Worm (Caenorhabditis elegans) whole organism, L3 larva: ENCODE results near the gene R11D1.1.

Experiments
- R02D3.7 ChIP-seq: fragments of 150-350 bp; optimal IDR thresholded peaks from 2 replicates; lab custom pipeline; 2014; ENCODE audit warnings: missing biosample characterization, missing genetic modification characterization
- ZK546.5 ChIP-seq: sonication (generic microtip); optimal IDR thresholded peaks from 2 replicates; lab custom pipeline; 2017; ENCODE audit warnings: missing biosample characterization, missing genetic modification characterization
- ama-1 ChIP-seq: fragments of 150-350 bp; optimal IDR thresholded peaks from 2 replicates; lab custom pipeline; 2018
- ceh-16 ChIP-seq: sonication (generic microtip); optimal IDR thresholded peaks from 2 replicates; lab custom pipeline; 2017; ENCODE audit warnings: missing biosample characterization, missing genetic modification characterization
- ceh-82 ChIP-seq: fragments of 150-350 bp; optimal IDR thresholded peaks from 2 replicates; lab custom pipeline; 2014; ENCODE audit warnings: missing biosample characterization, missing genetic modification characterization
- ceh-9 ChIP-seq: sonication (generic microtip); optimal IDR thresholded peaks from 2 replicates; lab custom pipeline; 2018; ENCODE audit warnings: missing biosample characterization, missing genetic modification characterization
- egl-27 ChIP-seq: sonication (generic microtip); optimal IDR thresholded peaks from 4 replicates; lab custom pipeline; 2017; ENCODE audit warnings: missing biosample characterization, missing genetic modification reagents, missing genetic modification characterization
- elt-1 ChIP-seq: fragments of 150-350 bp; optimal IDR thresholded peaks from 2 replicates; lab custom pipeline; 2014; ENCODE audit warnings: missing biosample characterization, missing genetic modification characterization
- elt-2 ChIP-seq: sonication (generic microtip); optimal IDR thresholded peaks from 2 replicates; lab custom pipeline; 2016; ENCODE audit warnings: missing genetic modification reagents, mild to moderate bottlenecking, missing genetic modification characterization, missing compliant biosample characterization
- elt-3 ChIP-seq, 3 experiments: fragments of 150-350 bp in 1 of 3; sonication (generic microtip) in 2 of 3; optimal IDR thresholded peaks; 2 replicates in 2 of 3; 4 replicates in 1 of 3; lab custom pipeline; 2014 to 2017; ENCODE audit warnings: missing biosample characterization in 3 of 3, missing genetic modification characterization in 3 of 3
- eor-1 ChIP-seq, 2 experiments: fragments of 150-350 bp; optimal IDR thresholded peaks; 2 replicates each; lab custom pipeline; 2014 to 2018; ENCODE audit warnings: missing biosample characterization in 2 of 2, missing genetic modification characterization in 2 of 2
- fkh-10 ChIP-seq: sonication (generic microtip); optimal IDR thresholded peaks from 2 replicates; lab custom pipeline; 2017; ENCODE audit warnings: missing biosample characterization, missing genetic modification reagents, missing genetic modification characterization
- fkh-2 ChIP-seq: fragments of 150-350 bp; optimal IDR thresholded peaks from 2 replicates; lab custom pipeline; 2014; ENCODE audit warnings: missing biosample characterization, missing genetic modification reagents, missing genetic modification characterization
- hmg-11 ChIP-seq: sonication (generic microtip); optimal IDR thresholded peaks from 2 replicates; lab custom pipeline; 2016; ENCODE audit warnings: missing genetic modification characterization, missing compliant biosample characterization
- lin-15B ChIP-seq: fragments of 150-350 bp; optimal IDR thresholded peaks from 2 replicates; lab custom pipeline; 2014; ENCODE audit warnings: missing biosample characterization, missing genetic modification characterization
- lsy-12 ChIP-seq: sonication (generic microtip); optimal IDR thresholded peaks from 2 replicates; lab custom pipeline; 2016; ENCODE audit warnings: mild to moderate bottlenecking, missing genetic modification characterization, missing compliant biosample characterization
- mdl-1 ChIP-seq: fragments of 150-350 bp; optimal IDR thresholded peaks from 2 replicates; lab custom pipeline; 2014; ENCODE audit warnings: missing biosample characterization, missing genetic modification characterization
- mml-1 ChIP-seq: fragments of 150-350 bp; sonication (generic microtip); optimal IDR thresholded peaks from 3 replicates; lab custom pipeline; 2014; ENCODE audit warnings: missing biosample characterization, missing genetic modification characterization
- nfya-1 ChIP-seq: sonication (generic microtip); optimal IDR thresholded peaks from 2 replicates; lab custom pipeline; 2017; ENCODE audit warnings: missing genetic modification characterization, mild to moderate bottlenecking, missing compliant biosample characterization, antibody characterized with exemption, moderate library complexity; ENCODE audit not compliant: insufficient read depth
- nhr-11 ChIP-seq: fragments of 150-350 bp; optimal IDR thresholded peaks from 2 replicates; lab custom pipeline; 2014; ENCODE audit warnings: missing biosample characterization, missing genetic modification characterization
- nhr-23 ChIP-seq: fragments of 150-350 bp; optimal IDR thresholded peaks from 2 replicates; lab custom pipeline; 2014; ENCODE audit warnings: missing biosample characterization, missing genetic modification reagents, missing genetic modification characterization
- nhr-237 ChIP-seq: fragments of 150-350 bp; optimal IDR thresholded peaks from 2 replicates; lab custom pipeline; 2014; ENCODE audit warnings: missing biosample characterization, missing genetic modification characterization
- nhr-43 ChIP-seq: sonication (generic microtip); optimal IDR thresholded peaks from 2 replicates; lab custom pipeline; 2016; ENCODE audit warnings: mild to moderate bottlenecking, missing genetic modification characterization, missing compliant biosample characterization; ENCODE audit not compliant: poor library complexity, severe bottlenecking
- nhr-76 ChIP-seq: fragments of 150-350 bp; sonication (generic microtip); optimal IDR thresholded peaks from 5 replicates; lab custom pipeline; 2014; ENCODE audit warnings: missing biosample characterization, missing genetic modification characterization
- pqm-1 ChIP-seq: fragments of 150-350 bp; optimal IDR thresholded peaks from 2 replicates; lab custom pipeline; 2017; ENCODE audit warnings: missing biosample characterization, missing genetic modification characterization, inconsistent platforms
- sea-2 ChIP-seq: fragments of 150-350 bp; sonication (generic microtip); optimal IDR thresholded peaks from 4 replicates; lab custom pipeline; 2014; ENCODE audit warnings: missing biosample characterization, missing genetic modification reagents, missing genetic modification characterization
- skn-1 ChIP-seq: fragments of 150-350 bp; optimal IDR thresholded peaks from 2 replicates; lab custom pipeline; 2014; ENCODE audit warnings: missing biosample characterization, missing genetic modification characterization
- unc-39 ChIP-seq: sonication (generic microtip); optimal IDR thresholded peaks from 4 replicates; lab custom pipeline; 2017; ENCODE audit warnings: missing biosample characterization, missing genetic modification characterization
- unc-62 ChIP-seq: fragments of 150-350 bp; sonication (generic microtip); optimal IDR thresholded peaks from 4 replicates; lab custom pipeline; 2014; ENCODE audit warnings: missing biosample characterization, missing genetic modification reagents, missing genetic modification characterization
- zag-1 ChIP-seq: fragments of 150-350 bp; optimal IDR thresholded peaks from 2 replicates; lab custom pipeline; 2014; ENCODE audit warnings: missing biosample characterization, missing genetic modification characterization

R11D1.1 gene

ce11 chrV:12667926-12668325 is 36.3 kb upstream of the R11D1.1 start, which contains the start of gene W05B10.4:
Gene W05B10.4 (plus strand): TSS chrV:12668226.
- no peak for TF ChIP-seq elt-1 (tag; lab: Kevin White, UChicago)
- TF ChIP-seq sea-2 (GFP tag; lab: Kevin White, UChicago): no peak
- no peak for TF ChIP-seq zag-1
- TF ChIP-seq mml-1 (tag; lab: Kevin White, UChicago): no peak
- no peak for TF ChIP-seq nhr-76
- no peak for TF ChIP-seq ceh-82 (tag; lab: Kevin White, UChicago)
- TF ChIP-seq fkh-10 (GFP tag; lab: Kevin White, UChicago): no peak
- no peak for TF ChIP-seq mdl-1
- no peak for TF ChIP-seq elt-2 (tag; lab: Kevin White, UChicago)
- no peak for TF ChIP-seq nhr-43
- no peak for TF ChIP-seq ceh-9 (tag; lab: Kevin White, UChicago)
- TF ChIP-seq lsy-12 (tag; lab: Kevin White, UChicago): no peak
- no peak for TF ChIP-seq ZK546.5 (tag; lab: Kevin White, UChicago)

ce11 chrV:12670607-12671006 is 33.6 kb upstream of the R11D1.1 start, which contains the start of gene srx-116:
Gene srx-116 (plus strand): TSS chrV:12670907.
- TF ChIP-seq skn-1 (tag; lab: Kevin White, UChicago) (no peak), lin-15B (tag; lab: Kevin White, UChicago) (no peak), elt-3 (tag; optimal IDR thresholded peaks at IDR 0.05; lab: Kevin White, UChicago) (no peak), elt-1 (tag; lab: Kevin White, UChicago) (no peak), fkh-2 (tag; lab: Kevin White, UChicago) (no peak), ama-1 (lab: Kevin White, UChicago) (no peak), sea-2 (GFP tag; lab: Kevin White, UChicago) (no peak)
- TF ChIP-seq, all 47 proteins: peak for 0

- TF ChIP-seq fkh-10 (GFP tag; lab: Kevin White, UChicago): peak; percentile 81
- no peak for TF ChIP-seq elt-2 (tag; lab: Kevin White, UChicago)
Measured at ce11 chrV:12673745-12674144, 30.4 kb upstream of the R11D1.1 start.

- TF ChIP-seq fkh-10 (GFP tag; lab: Kevin White, UChicago) (peak; percentile 57), ceh-16 (no peak)
Measured at ce11 chrV:12676299-12676698, 27.9 kb upstream of the R11D1.1 start.

- TF ChIP-seq elt-1 (tag; lab: Kevin White, UChicago): no peak
- TF ChIP-seq nhr-23 (tag; lab: Kevin White, UChicago): no peak
- no peak for TF ChIP-seq skn-1 (tag; lab: Kevin White, UChicago)
- TF ChIP-seq unc-62 (GFP tag; lab: Kevin White, UChicago): no peak
- TF ChIP-seq nfya-1: no peak
- TF ChIP-seq lin-15B (tag; lab: Kevin White, UChicago): no peak
- no peak for TF ChIP-seq ceh-82 (tag; lab: Kevin White, UChicago)
- no peak for TF ChIP-seq egl-27 (tag; lab: Kevin White, UChicago)
- TF ChIP-seq hmg-11: no peak
- TF ChIP-seq zag-1: no peak
- no peak for TF ChIP-seq nhr-11
- no peak for TF ChIP-seq nhr-237
- no peak for TF ChIP-seq pqm-1 (tag; lab: Kevin White, UChicago)
- no peak for TF ChIP-seq mml-1 (tag; lab: Kevin White, UChicago)
Measured at ce11 chrV:12679292-12679691, 24.9 kb upstream of the R11D1.1 start.

- no peak for TF ChIP-seq R02D3.7 (tag; lab: Kevin White, UChicago)
- TF ChIP-seq, all 47 proteins: peak for 0
Measured at ce11 chrV:12679807-12680206, 24.4 kb upstream of the R11D1.1 start, which contains the start of gene frpr-15. Gene frpr-15 (plus strand): TSS chrV:12680107.

- TF ChIP-seq zag-1 (no peak), eor-1 (tag; optimal IDR thresholded peaks at IDR 0.05; lab: Kevin White, UChicago) (no peak), unc-39 (tag; lab: Kevin White, UChicago) (no peak), elt-3 (tag; optimal IDR thresholded peaks at IDR 0.05; lab: Kevin White, UChicago) (no peak)
Measured at ce11 chrV:12683205-12683604, 21.0 kb upstream of the R11D1.1 start.
